Worm (Caenorhabditis elegans): ENCODE data around the gene ptr-22.

- TF ChIP-seq pqm-1 (tag; optimal IDR thresholded peaks at IDR 0.05) (no peak), ces-1 (GFP tag; optimal IDR thresholded peaks at IDR 0.05) (no peak), R02D3.7 (tag; optimal IDR thresholded peaks at IDR 0.05) (no peak), Y5F2A.4 (GFP tag; optimal IDR thresholded peaks at IDR 0.05) (no peak), nhr-11 (tag; optimal IDR thresholded peaks at IDR 0.05) (no peak), nhr-25 (tag; optimal IDR thresholded peaks at IDR 0.05; ENCODE audit: borderline replicate concordance, insufficient read depth) (no peak), nhr-28 (tag; optimal IDR thresholded peaks at IDR 0.05) (no peak), dpl-1 (GFP tag; optimal IDR thresholded peaks at IDR 0.05) (no peak), fos-1 (tag; optimal IDR thresholded peaks at IDR 0.05) (no peak), nhr-76 (tag; optimal IDR thresholded peaks at IDR 0.05) (no peak)
Observed at ce11 chrV:18977876-18978275, 46.7 kb upstream of the ptr-22 start, which contains the start of gene Y39B6A.41.
